Worm (Caenorhabditis elegans) whole organism, L4 larva: Measurements from ENCODE around the gene R03E9.2.

Source experiments
- F49E8.2 ChIP-seq: sonication (generic microtip); optimal IDR thresholded peaks from 2 replicates; lab custom pipeline; 2016; ENCODE audit warnings: missing compliant biosample characterization, mild to moderate bottlenecking, missing genetic modification characterization, borderline replicate concordance
- T20F7.1 ChIP-seq: fragments of 200-800 bp; sonication (Bioruptor generic); optimal IDR thresholded peaks from 2 replicates; lab custom pipeline; 2018; ENCODE audit warnings: mild to moderate bottlenecking, missing genetic modification characterization, missing compliant biosample characterization
- aha-1 ChIP-seq: fragments of 150-350 bp; peaks from one replicate; lab custom pipeline; 2014; ENCODE audit warnings: missing biosample characterization, missing genetic modification characterization
- aly-2 ChIP-seq: sonication (generic microtip); optimal IDR thresholded peaks from 2 replicates; lab custom pipeline; 2018; ENCODE audit warnings: missing biosample characterization, missing genetic modification characterization
- ama-1 ChIP-seq: fragments of 150-350 bp; optimal IDR thresholded peaks from 2 replicates; lab custom pipeline; 2014; ENCODE audit warnings: inconsistent platforms, mixed read lengths
- ceh-20 ChIP-seq: fragments of 200-800 bp; sonication (Bioruptor generic); IDR thresholded peaks from 2 replicates; pipeline ENCODE4 v1.3.6; 2022; ENCODE audit warnings: missing genetic modification reagents, missing genetic modification characterization, missing compliant biosample characterization
- ceh-28 ChIP-seq: fragments of 150-350 bp; optimal IDR thresholded peaks from 2 replicates; lab custom pipeline; 2014; ENCODE audit warnings: missing biosample characterization, missing genetic modification reagents, missing genetic modification characterization
- ceh-44 ChIP-seq: fragments of 200-800 bp; sonication (Bioruptor generic); IDR thresholded peaks from 2 replicates; pipeline ENCODE4 v1.3.6; 2022; ENCODE audit warnings: missing genetic modification reagents, missing genetic modification characterization, missing compliant biosample characterization
- ces-1 ChIP-seq: fragments of 150-350 bp; sonication (generic microtip); optimal IDR thresholded peaks from 4 replicates; lab custom pipeline; 2014; ENCODE audit warnings: missing biosample characterization, missing genetic modification reagents, missing genetic modification characterization
- daf-16 ChIP-seq, 3 experiments: sonication (generic microtip); optimal IDR thresholded peaks; 2 replicates each; lab custom pipeline; 2016 to 2017; ENCODE audit warnings: missing genetic modification characterization in 3 of 3, missing genetic modification reagents in 3 of 3, mild to moderate bottlenecking in 2 of 3, missing compliant biosample characterization in 2 of 3, missing biosample characterization in 1 of 3, moderate library complexity in 1 of 3
- dmd-6 ChIP-seq: fragments of 200-800 bp; sonication (Bioruptor generic); IDR thresholded peaks from 2 replicates; pipeline ENCODE4 v1.3.6; 2022; ENCODE audit warnings: missing genetic modification reagents, missing genetic modification characterization, missing compliant biosample characterization
- dve-1 ChIP-seq: sonication (generic microtip); optimal IDR thresholded peaks from 2 replicates; lab custom pipeline; 2017; ENCODE audit warnings: antibody characterized with exemption, mild to moderate bottlenecking, missing genetic modification characterization, missing compliant biosample characterization; ENCODE audit not compliant: insufficient read depth
- fkh-10 ChIP-seq: fragments of 150-350 bp; optimal IDR thresholded peaks from 2 replicates; lab custom pipeline; 2014; ENCODE audit warnings: missing biosample characterization, missing genetic modification reagents, missing genetic modification characterization
- hif-1 ChIP-seq, 2 experiments: sonication (generic microtip); optimal IDR thresholded peaks; 2 replicates each; lab custom pipeline; 2016 to 2017; ENCODE audit warnings: missing compliant biosample characterization in 2 of 2, missing genetic modification characterization in 2 of 2, missing genetic modification reagents in 2 of 2, missing genotype in 2 of 2, mild to moderate bottlenecking in 1 of 2
- hlh-11 ChIP-seq: fragments of 200-800 bp; sonication (Bioruptor generic); optimal IDR thresholded peaks from 2 replicates; lab custom pipeline; 2018; ENCODE audit warnings: mild to moderate bottlenecking, missing genetic modification characterization, missing compliant biosample characterization
- hlh-30 ChIP-seq: sonication (generic microtip); optimal IDR thresholded peaks from 2 replicates; lab custom pipeline; 2017; ENCODE audit warnings: antibody characterized with exemption, mild to moderate bottlenecking, missing genetic modification characterization, missing compliant biosample characterization; ENCODE audit not compliant: insufficient read depth
- hmg-1.1 ChIP-seq: fragments of 200-800 bp; sonication (Bioruptor generic); IDR thresholded peaks from 2 replicates; pipeline ENCODE4 v1.3.6; 2022; ENCODE audit warnings: missing genetic modification reagents, missing genetic modification characterization, missing compliant biosample characterization
- lim-7 ChIP-seq: fragments of 200-800 bp; sonication (Bioruptor generic); IDR thresholded peaks from 2 replicates; pipeline ENCODE4 v1.3.6; 2022; ENCODE audit warnings: missing genetic modification characterization, missing compliant biosample characterization
- lin-1 ChIP-seq: fragments of 200-800 bp; sonication (Bioruptor generic); IDR thresholded peaks from 2 replicates; pipeline ENCODE4 v1.3.6; 2022; ENCODE audit warnings: missing genetic modification reagents, missing genetic modification characterization, missing compliant biosample characterization
- lin-13 ChIP-seq: fragments of 150-350 bp; optimal IDR thresholded peaks from 2 replicates; lab custom pipeline; 2014; ENCODE audit warnings: missing biosample characterization, missing genetic modification reagents, missing genetic modification characterization
- lin-29 ChIP-seq: fragments of 200-800 bp; sonication (Bioruptor generic); IDR thresholded peaks from 2 replicates; pipeline ENCODE4 v1.3.6; 2022; ENCODE audit warnings: missing genetic modification reagents, missing genetic modification characterization, missing compliant biosample characterization
- lin-38 ChIP-seq: fragments of 200-800 bp; sonication (Bioruptor generic); IDR thresholded peaks from 2 replicates; pipeline ENCODE4 v1.3.6; 2022; ENCODE audit warnings: missing genetic modification reagents, missing genetic modification characterization, missing compliant biosample characterization
- lsy-2 ChIP-seq, 2 experiments: fragments of 150-350 bp in 1 of 2; sonication (generic microtip) in 1 of 2; optimal IDR thresholded peaks; 2 replicates each; lab custom pipeline; 2014 to 2017; ENCODE audit warnings: missing biosample characterization in 2 of 2, missing genetic modification characterization in 2 of 2
- madf-9 ChIP-seq: fragments of 200-800 bp; sonication (Bioruptor generic); conservative IDR thresholded peaks from 2 replicates; pipeline ENCODE4 v1.3.6; 2022; ENCODE audit warnings: missing genetic modification reagents, missing genetic modification characterization, missing compliant biosample characterization
- mdl-1 ChIP-seq, 2 experiments: fragments of 150-350 bp in 1 of 2; sonication (generic microtip) in 1 of 2; optimal IDR thresholded peaks; 2 replicates each; lab custom pipeline; 2014 to 2017; ENCODE audit warnings: missing biosample characterization in 2 of 2, missing genetic modification characterization in 2 of 2
- mdt-29 ChIP-seq: fragments of 200-800 bp; sonication (Bioruptor generic); IDR thresholded peaks from 2 replicates; pipeline ENCODE4 v1.3.6; 2022; ENCODE audit warnings: missing genetic modification reagents, missing genetic modification characterization, missing compliant biosample characterization
- mes-2 ChIP-seq: sonication (generic microtip); optimal IDR thresholded peaks from 2 replicates; lab custom pipeline; 2016; ENCODE audit warnings: missing genotype, mild to moderate bottlenecking, missing genetic modification characterization, missing compliant biosample characterization; ENCODE audit not compliant: poor library complexity, severe bottlenecking
- mxl-2 ChIP-seq: fragments of 200-800 bp; sonication (Bioruptor generic); conservative IDR thresholded peaks from 2 replicates; pipeline ENCODE4 v1.3.6; 2022; ENCODE audit warnings: missing genetic modification reagents, missing genetic modification characterization, missing compliant biosample characterization
- nhr-11 ChIP-seq: fragments of 150-350 bp; optimal IDR thresholded peaks from 2 replicates; lab custom pipeline; 2014; ENCODE audit warnings: missing biosample characterization, missing genetic modification characterization
- nhr-28 ChIP-seq: fragments of 150-350 bp; optimal IDR thresholded peaks from 2 replicates; lab custom pipeline; 2014; ENCODE audit warnings: missing biosample characterization, missing genetic modification characterization
- nhr-6 ChIP-seq: fragments of 150-350 bp; optimal IDR thresholded peaks from 2 replicates; lab custom pipeline; 2014; ENCODE audit warnings: missing biosample characterization, missing genetic modification characterization
- nhr-76 ChIP-seq: fragments of 150-350 bp; optimal IDR thresholded peaks from 2 replicates; lab custom pipeline; 2014; ENCODE audit warnings: missing biosample characterization, missing genetic modification characterization
- nhr-77 ChIP-seq: fragments of 150-350 bp; optimal IDR thresholded peaks from 2 replicates; lab custom pipeline; 2014; ENCODE audit warnings: missing biosample characterization, missing genetic modification characterization
- pha-4 ChIP-seq, 2 experiments: fragments of 150-350 bp in 1 of 2; fragments of 200-800 bp in 1 of 2; sonication (Bioruptor generic) in 1 of 2; IDR thresholded peaks in 1 of 2; optimal IDR thresholded peaks in 1 of 2; 2 replicates each; pipeline versions ENCODE4 v1.3.6 to Lab custom; 2014 to 2022; ENCODE audit warnings: missing genetic modification characterization in 2 of 2, missing genetic modification reagents in 2 of 2, missing biosample characterization in 1 of 2, missing compliant biosample characterization in 1 of 2
- pqm-1 ChIP-seq: sonication (generic microtip); optimal IDR thresholded peaks from 2 replicates; lab custom pipeline; 2017; ENCODE audit warnings: missing biosample characterization, missing genetic modification characterization
- snpc-1.2 ChIP-seq: fragments of 200-800 bp; sonication (Bioruptor generic); IDR thresholded peaks from 2 replicates; pipeline ENCODE4 v1.3.6; 2022; ENCODE audit warnings: missing genetic modification reagents, missing genetic modification characterization, missing compliant biosample characterization
- spr-3 ChIP-seq: fragments of 200-800 bp; sonication (Bioruptor generic); optimal IDR thresholded peaks from 2 replicates; lab custom pipeline; 2018; ENCODE audit warnings: mild to moderate bottlenecking, missing genetic modification characterization, missing compliant biosample characterization
- unc-62 ChIP-seq, 3 experiments: fragments of 150-350 bp in 1 of 3; sonication (generic microtip); optimal IDR thresholded peaks in 2 of 3; peaks in 1 of 3; 1 replicate in 1 of 3; 2 replicates in 2 of 3; lab custom pipeline; 2014 to 2017; ENCODE audit warnings: missing biosample characterization in 3 of 3, missing genetic modification characterization in 3 of 3, missing genetic modification reagents in 3 of 3, missing genotype in 1 of 3
- vab-7 ChIP-seq: fragments of 200-800 bp; sonication (Bioruptor generic); IDR thresholded peaks from 2 replicates; pipeline ENCODE4 v1.3.6; 2022; ENCODE audit warnings: missing genetic modification reagents, missing genetic modification characterization, missing compliant biosample characterization
- zag-1 ChIP-seq: fragments of 150-350 bp; optimal IDR thresholded peaks from 2 replicates; lab custom pipeline; 2014; ENCODE audit warnings: missing biosample characterization, missing genetic modification characterization
- zip-11 ChIP-seq: fragments of 200-800 bp; sonication (Bioruptor generic); IDR thresholded peaks from 2 replicates; pipeline ENCODE4 v1.3.6; 2022; ENCODE audit warnings: missing genetic modification characterization, missing compliant biosample characterization

R03E9.2 gene

ce11 chrX:6747906-6748356 is 14.8 kb upstream of the R03E9.2 start (continued):
- no peak for TF ChIP-seq ces-1
- TF ChIP-seq nhr-77 (tag; lab: Kevin White, UChicago) = peak; percentile 7
- no peak for TF ChIP-seq pqm-1 (tag; lab: Kevin White, UChicago)
- TF ChIP-seq ceh-28 (tag; lab: Kevin White, UChicago) = no peak
- TF ChIP-seq, all 104 proteins: peak for 44

DNA sequence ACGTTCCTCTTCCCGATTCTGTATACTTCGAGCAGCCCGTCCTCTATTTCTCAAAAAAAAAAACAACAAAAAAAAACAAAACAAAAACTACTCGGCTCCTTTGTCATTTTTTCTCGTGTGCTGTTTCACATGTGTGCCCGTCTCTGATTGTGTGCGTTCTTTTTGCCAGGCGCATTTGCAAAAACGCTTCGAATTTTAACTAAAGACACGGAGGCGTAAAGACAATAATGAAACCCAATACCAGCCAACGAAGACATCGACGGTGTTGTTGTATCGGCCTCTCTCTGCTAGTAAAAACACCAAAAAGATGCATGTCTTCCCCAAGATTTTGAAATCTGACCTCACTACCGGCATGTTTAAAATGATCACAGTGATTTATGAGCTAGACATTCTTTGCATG is 13.7 kb upstream of the R03E9.2 start:
- TF ChIP-seq spr-3 (no peak), mdl-1 (tag; optimal IDR thresholded peaks at IDR 0.05; lab: Kevin White, UChicago) (peak in 1 of 2 experiments; percentile 89), hmg-1.1 (GFP tag; lab: Robert Waterston, UW) (0 out of 2 replicates have a peak, but pooled peaks have one; percentile 11), lsy-2 (tag; optimal IDR thresholded peaks at IDR 0.05; lab: Kevin White, UChicago) (peak in 1 of 2 experiments; percentile 14), lin-1 (GFP tag; lab: Robert Waterston, UW) (no peak), ama-1 (lab: Kevin White, UChicago) (peak; percentile 46), aha-1 (tag; lab: Kevin White, UChicago) (peak; percentile 97), F49E8.2 (tag; lab: Kevin White, UChicago) (no peak), ceh-20 (GFP tag; lab: Robert Waterston, UW) (no peak), lin-38 (GFP tag; lab: Robert Waterston, UW) (peak; percentile 29; the same call in 1 of the 2 replicates), lin-29 (GFP tag; lab: Robert Waterston, UW) (no peak), pha-4 (GFP tag; IDR thresholded peaks at IDR 0.05; lab: Robert Waterston, UW) (no peak), pha-4 (tag; optimal IDR thresholded peaks at IDR 0.05; lab: Kevin White, UChicago) (peak; percentile 34), lin-13 (GFP tag; lab: Kevin White, UChicago) (no peak), dve-1 (tag; lab: Kevin White, UChicago) (peak; percentile 7), unc-62 (GFP tag; optimal IDR thresholded peaks at IDR 0.05 in 1 of 2; lab: Kevin White, UChicago) (peak in 1 of 2 experiments; percentile 31), unc-62 (tag; optimal IDR thresholded peaks at IDR 0.05; lab: Kevin White, UChicago) (no peak), hif-1 (tag; optimal IDR thresholded peaks at IDR 0.05; lab: Kevin White, UChicago) (peak in 1 of 2 experiments; percentile 64), mdt-29 (GFP tag; lab: Robert Waterston, UW) (0 out of 2 replicates have a peak, but pooled peaks have one; percentile 4), hlh-30 (tag; lab: Kevin White, UChicago) (peak; percentile 54), snpc-1.2 (GFP tag; lab: Robert Waterston, UW) (no peak)

- TF ChIP-seq T20F7.1 (GFP tag; lab: Kevin White, UChicago) (no peak), dmd-6 (GFP tag; lab: Robert Waterston, UW) (0 out of 2 replicates have a peak, but pooled peaks have one; percentile 11), nhr-28 (peak; percentile 0), zip-11 (GFP tag; lab: Robert Waterston, UW) (no peak), vab-7 (no peak), hlh-30 (tag; lab: Kevin White, UChicago) (peak; percentile 74), zag-1 (no peak), pha-4 (GFP tag; IDR thresholded peaks at IDR 0.05; lab: Robert Waterston, UW) (no peak), pha-4 (tag; optimal IDR thresholded peaks at IDR 0.05; lab: Kevin White, UChicago) (no peak), mdl-1 (tag; optimal IDR thresholded peaks at IDR 0.05; lab: Kevin White, UChicago) (peak in 1 of 2 experiments; percentile 93), mes-2 (tag; lab: Kevin White, UChicago) (no peak), nhr-76 (tag; lab: Kevin White, UChicago) (no peak), madf-9 (GFP tag; lab: Robert Waterston, UW) (0 out of 2 replicates have a peak, but pooled peaks have one; percentile 8), ceh-44 (GFP tag; lab: Robert Waterston, UW) (no peak), hlh-11 (tag; lab: Kevin White, UChicago) (peak; percentile 70), lim-7 (GFP tag; lab: Robert Waterston, UW) (no peak), mxl-2 (GFP tag; lab: Robert Waterston, UW) (peak; percentile 40; the same call in 1 of the 2 replicates), fkh-10 (GFP tag; lab: Kevin White, UChicago) (no peak), aly-2 (no peak), nhr-11 (tag; lab: Kevin White, UChicago) (peak; percentile 77), hif-1 (tag; optimal IDR thresholded peaks at IDR 0.05; lab: Kevin White, UChicago) (peak in 1 of 2 experiments; percentile 4), daf-16 (GFP tag; optimal IDR thresholded peaks at IDR 0.05; lab: Kevin White, UChicago) (peak in 1 of 2 experiments; percentile 50), daf-16 (tag; optimal IDR thresholded peaks at IDR 0.05; lab: Kevin White, UChicago) (no peak), nhr-6 (tag; lab: Kevin White, UChicago) (no peak)
These were observed 12.4 kb upstream of the R03E9.2 start for ce11 chrX:6745515-6745914.
